Worm (Caenorhabditis elegans): ENCODE results near the gene mrps-23.

DNA sequence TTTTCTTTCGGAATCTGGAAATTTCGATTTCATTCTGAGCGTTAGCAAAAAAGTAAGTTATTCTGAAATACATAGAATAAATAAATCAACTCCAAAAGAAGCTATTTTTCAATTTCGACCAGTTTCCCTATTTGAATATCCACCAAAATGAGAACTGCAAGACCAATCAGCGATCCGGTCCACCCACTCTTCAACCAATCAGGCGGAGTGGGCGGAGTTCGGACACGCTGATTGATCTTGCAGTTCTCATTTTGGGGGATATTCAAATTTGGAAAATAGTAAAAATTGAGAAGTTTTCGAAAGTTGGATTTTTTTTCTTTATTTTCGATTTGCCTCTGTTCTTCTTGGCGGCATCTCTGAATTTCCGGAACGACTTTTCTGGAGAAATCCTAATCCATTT, 47.4 kb upstream of the mrps-23 start:
- no peak for TF ChIP-seq flt-1 (GFP tag; IDR thresholded peaks at IDR 0.05)
- no peak for TF ChIP-seq hmg-4 (GFP tag; optimal IDR thresholded peaks at IDR 0.05)
- no peak for TF ChIP-seq aly-1 (tag; optimal IDR thresholded peaks at IDR 0.05)
- no peak for TF ChIP-seq hnd-1 (tag; optimal IDR thresholded peaks at IDR 0.05)
- TF ChIP-seq F13C5.2 (tag; optimal IDR thresholded peaks at IDR 0.05) = no peak
- TF ChIP-seq ets-7 (tag; optimal IDR thresholded peaks at IDR 0.05) = no peak
- TF ChIP-seq B0310.2 (tag; optimal IDR thresholded peaks at IDR 0.05) = no peak
- TF ChIP-seq ama-1 (optimal IDR thresholded peaks at IDR 0.05) = no peak
- TF ChIP-seq pes-1 (GFP tag; IDR thresholded peaks at IDR 0.05) = no peak
- TF ChIP-seq tbx-37 (GFP tag; conservative IDR thresholded peaks at IDR 0.05) = no peak
- no peak for TF ChIP-seq sea-1 (GFP tag; conservative IDR thresholded peaks at IDR 0.05)
- no peak for TF ChIP-seq scrt-1 (GFP tag; IDR thresholded peaks at IDR 0.05)
- TF ChIP-seq tra-4 (tag; optimal IDR thresholded peaks at IDR 0.05) = no peak
- no peak for TF ChIP-seq ceh-36 (tag; optimal IDR thresholded peaks at IDR 0.05)

Measured in whole organism, early embryonic.